Worm (Caenorhabditis elegans): ENCODE measurements around the gene F48E3.9.

- no peak for TF ChIP-seq set-16 (GFP tag; IDR thresholded peaks at IDR 0.05)
- TF ChIP-seq hmg-1.1 (GFP tag; IDR thresholded peaks at IDR 0.05): no peak
- TF ChIP-seq egl-27 (tag; optimal IDR thresholded peaks at IDR 0.05): no peak
- TF ChIP-seq ceh-82 (tag; optimal IDR thresholded peaks at IDR 0.05): no peak
- TF ChIP-seq ceh-28 (tag; optimal IDR thresholded peaks at IDR 0.05): no peak
- no peak for TF ChIP-seq ama-1 (optimal IDR thresholded peaks at IDR 0.05)
- TF ChIP-seq tag-97 (GFP tag; IDR thresholded peaks at IDR 0.05): no peak
- TF ChIP-seq sdz-12 (GFP tag; optimal IDR thresholded peaks at IDR 0.05): no peak
- TF ChIP-seq arid-1 (GFP tag; conservative IDR thresholded peaks at IDR 0.05): no peak
- TF ChIP-seq nhr-6 (tag; optimal IDR thresholded peaks at IDR 0.05): no peak
These were observed 43.9 kb upstream of the F48E3.9 start for ce11 chrX:7436912-7437311.

Measured in whole organism, L4 larva.